Fruit fly (Drosophila melanogaster): Measurements from ENCODE around the gene CG31807.

DNA sequence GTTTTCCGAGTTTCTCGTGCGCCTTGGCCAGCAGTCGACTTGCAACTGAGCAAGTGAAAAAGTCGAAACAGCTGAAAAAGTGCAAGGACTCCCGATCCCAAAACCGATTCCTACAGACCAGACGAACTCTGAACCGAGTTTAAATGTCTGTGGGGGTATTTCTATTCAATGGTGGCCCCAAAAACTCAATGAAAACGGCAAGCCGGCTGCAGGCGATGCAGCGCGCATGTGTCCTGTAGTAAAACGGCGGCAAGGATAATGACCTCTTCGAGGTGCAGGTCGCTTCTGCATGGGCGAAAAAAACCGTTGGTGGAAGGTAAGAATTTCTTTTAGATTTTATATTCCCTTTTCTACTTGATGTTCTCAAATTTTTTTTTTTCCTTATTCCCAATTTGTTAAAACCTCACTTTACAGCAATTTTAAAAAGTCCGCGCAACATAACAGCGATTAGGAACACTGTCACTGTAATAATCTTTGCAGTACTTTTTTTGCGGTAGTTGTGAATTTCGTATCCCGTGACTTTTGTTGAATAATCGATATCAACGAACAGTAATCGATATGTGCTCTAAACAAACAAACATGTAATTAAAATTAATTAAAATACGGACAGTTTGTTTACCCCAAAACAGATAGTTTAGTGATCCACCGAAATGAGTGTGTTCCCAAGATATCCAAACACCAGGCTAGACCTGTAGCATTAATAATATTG is 7.0 kb downstream of the CG31807 start, which contains the start of the genes Trpgamma and her:
- TF ChIP-seq psq (optimal IDR thresholded peaks at IDR 0.05), result no peak
- TF ChIP-seq pan (optimal IDR thresholded peaks at IDR 0.05), result no peak

All from whole organism.